Fruit fly (Drosophila melanogaster): ENCODE results near the gene bsh.

DNA sequence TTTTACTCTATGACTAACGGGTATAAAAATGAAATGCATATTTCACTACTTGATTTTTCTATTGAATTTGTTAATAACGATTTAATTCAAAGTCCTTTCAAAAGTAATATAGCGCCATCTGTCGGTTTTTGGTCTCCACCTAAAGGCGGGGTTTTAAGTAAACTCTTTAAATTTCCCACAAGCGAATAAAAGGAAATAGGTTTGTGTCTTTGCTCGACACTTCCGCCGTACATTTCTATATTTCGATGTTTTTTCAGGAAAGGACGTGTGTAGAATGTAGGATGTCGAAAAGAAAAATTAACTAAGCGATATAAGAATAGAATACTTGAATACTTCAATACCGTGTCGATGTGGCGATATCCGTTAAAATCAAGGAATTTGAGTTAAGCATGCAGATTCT is 48.3 kb upstream of the bsh start:
- TF ChIP-seq CG12768 (GFP tag; optimal IDR thresholded peaks at IDR 0.05) (no peak), tj (GFP tag; optimal IDR thresholded peaks at IDR 0.05) (no peak), bab1 (GFP tag; optimal IDR thresholded peaks at IDR 0.05) (no peak), CG14711 (tag; optimal IDR thresholded peaks at IDR 0.05) (no peak)

Data from whole organism, adult.